Worm (Caenorhabditis elegans) whole organism, late embryonic: ENCODE data around the gene npp-23.

Source experiments
- C38D4.7 ChIP-seq: fragments of 200-800 bp; sonication (Bioruptor generic); optimal IDR thresholded peaks from 2 replicates; lab custom pipeline; 2018; ENCODE audit warnings: mild to moderate bottlenecking, missing genetic modification characterization, moderate library complexity, missing compliant biosample characterization
- K02D7.2 ChIP-seq: sonication (generic microtip); optimal IDR thresholded peaks from 2 replicates; lab custom pipeline; 2017; ENCODE audit warnings: mild to moderate bottlenecking, missing genetic modification characterization, missing compliant biosample characterization
- T23F11.4 ChIP-seq: fragments of 200-800 bp; sonication (Bioruptor generic); optimal IDR thresholded peaks from 2 replicates; lab custom pipeline; 2018; ENCODE audit warnings: mild to moderate bottlenecking, missing genetic modification characterization, missing compliant biosample characterization
- ceh-18 ChIP-seq: sonication (generic microtip); optimal IDR thresholded peaks from 2 replicates; lab custom pipeline; 2016; ENCODE audit warnings: missing genetic modification characterization, missing compliant biosample characterization
- ceh-19 ChIP-seq: fragments of 200-800 bp; sonication (Bioruptor generic); optimal IDR thresholded peaks from 2 replicates; lab custom pipeline; 2018; ENCODE audit warnings: mild to moderate bottlenecking, missing genetic modification characterization, missing compliant biosample characterization
- ceh-2 ChIP-seq: sonication (generic microtip); optimal IDR thresholded peaks from 2 replicates; lab custom pipeline; 2016; ENCODE audit warnings: missing genotype, missing genetic modification characterization, missing compliant biosample characterization
- ceh-22 ChIP-seq: sonication (generic microtip); optimal IDR thresholded peaks from 2 replicates; lab custom pipeline; 2017; ENCODE audit warnings: missing biosample characterization, missing genetic modification characterization
- ceh-30 ChIP-seq: fragments of 150-350 bp; optimal IDR thresholded peaks from 2 replicates; lab custom pipeline; 2014; ENCODE audit warnings: missing biosample characterization, missing genetic modification characterization
- ceh-34 ChIP-seq: sonication (generic microtip); optimal IDR thresholded peaks from 2 replicates; lab custom pipeline; 2016; ENCODE audit warnings: mild to moderate bottlenecking, missing genetic modification characterization, missing compliant biosample characterization
- ceh-45 ChIP-seq: fragments of 200-800 bp; sonication (Bioruptor generic); IDR thresholded peaks from 2 replicates; pipeline ENCODE4 v1.3.6; 2022; ENCODE audit warnings: missing genetic modification reagents, missing genetic modification characterization, missing compliant biosample characterization
- ceh-6 ChIP-seq: fragments of 200-800 bp; sonication (Bioruptor generic); optimal IDR thresholded peaks from 2 replicates; lab custom pipeline; 2018; ENCODE audit warnings: mild to moderate bottlenecking, missing genetic modification characterization, missing compliant biosample characterization
- dve-1 ChIP-seq: sonication (generic microtip); optimal IDR thresholded peaks from 2 replicates; lab custom pipeline; 2017; ENCODE audit warnings: antibody characterized with exemption, mild to moderate bottlenecking, missing genetic modification characterization, missing compliant biosample characterization
- elt-2 ChIP-seq: sonication (generic microtip); optimal IDR thresholded peaks from 2 replicates; lab custom pipeline; 2016; ENCODE audit warnings: missing genetic modification reagents, missing genetic modification characterization, missing compliant biosample characterization
- elt-4 ChIP-seq: sonication (generic microtip); optimal IDR thresholded peaks from 2 replicates; lab custom pipeline; 2016; ENCODE audit warnings: missing genetic modification characterization, missing compliant biosample characterization
- ets-4 ChIP-seq: sonication (generic microtip); optimal IDR thresholded peaks from 2 replicates; lab custom pipeline; 2016; ENCODE audit warnings: missing genetic modification characterization, missing compliant biosample characterization
- eyg-1 ChIP-seq: sonication (generic microtip); optimal IDR thresholded peaks from 2 replicates; lab custom pipeline; 2016; ENCODE audit warnings: missing genotype, missing genetic modification characterization, missing compliant biosample characterization
- fkh-10 ChIP-seq: fragments of 150-350 bp; optimal IDR thresholded peaks from 2 replicates; lab custom pipeline; 2014; ENCODE audit warnings: missing biosample characterization, missing genetic modification reagents, missing genetic modification characterization
- fkh-6 ChIP-seq: sonication (generic microtip); optimal IDR thresholded peaks from 2 replicates; lab custom pipeline; 2016; ENCODE audit warnings: missing genetic modification characterization, missing compliant biosample characterization
- hlh-13 ChIP-seq: fragments of 200-800 bp; sonication (Bioruptor generic); optimal IDR thresholded peaks from 2 replicates; lab custom pipeline; 2018; ENCODE audit warnings: mild to moderate bottlenecking, missing genetic modification characterization, missing compliant biosample characterization
- hlh-15 ChIP-seq: sonication (generic microtip); optimal IDR thresholded peaks from 2 replicates; lab custom pipeline; 2016; ENCODE audit warnings: missing genetic modification characterization, missing compliant biosample characterization
- hlh-8 ChIP-seq: sonication (generic microtip); optimal IDR thresholded peaks from 2 replicates; lab custom pipeline; 2016; ENCODE audit warnings: missing genotype, missing genetic modification characterization, missing compliant biosample characterization
- lim-6 ChIP-seq: sonication (generic microtip); optimal IDR thresholded peaks from 2 replicates; lab custom pipeline; 2016; ENCODE audit warnings: missing genetic modification characterization, missing compliant biosample characterization
- lin-11 ChIP-seq: fragments of 200-800 bp; sonication (Bioruptor generic); optimal IDR thresholded peaks from 2 replicates; lab custom pipeline; 2018; ENCODE audit warnings: mild to moderate bottlenecking, missing genetic modification characterization, missing compliant biosample characterization
- npax-4 ChIP-seq: sonication (generic microtip); optimal IDR thresholded peaks from 2 replicates; lab custom pipeline; 2016; ENCODE audit warnings: missing genetic modification characterization, missing compliant biosample characterization
- pqm-1 ChIP-seq: sonication (generic microtip); optimal IDR thresholded peaks from 2 replicates; lab custom pipeline; 2016; ENCODE audit warnings: missing genetic modification characterization, missing compliant biosample characterization
- rnt-1 ChIP-seq: sonication (generic microtip); optimal IDR thresholded peaks from 2 replicates; lab custom pipeline; 2016; ENCODE audit warnings: missing genetic modification characterization, missing compliant biosample characterization
- sox-2 ChIP-seq: fragments of 200-800 bp; sonication (Bioruptor generic); IDR thresholded peaks from 2 replicates; pipeline ENCODE4 v1.3.6; 2022; ENCODE audit warnings: missing genetic modification reagents, missing genetic modification characterization, missing compliant biosample characterization
- tbx-2 ChIP-seq: sonication (generic microtip); optimal IDR thresholded peaks from 2 replicates; lab custom pipeline; 2016; ENCODE audit warnings: missing genetic modification characterization, missing compliant biosample characterization
- tbx-7 ChIP-seq: sonication (generic microtip); optimal IDR thresholded peaks from 2 replicates; lab custom pipeline; 2016; ENCODE audit warnings: missing genotype, missing genetic modification characterization, missing compliant biosample characterization
- unc-55 ChIP-seq: sonication (generic microtip); optimal IDR thresholded peaks from 2 replicates; lab custom pipeline; 2017; ENCODE audit warnings: missing biosample characterization, missing genetic modification reagents, missing genetic modification characterization

npp-23 gene

DNA sequence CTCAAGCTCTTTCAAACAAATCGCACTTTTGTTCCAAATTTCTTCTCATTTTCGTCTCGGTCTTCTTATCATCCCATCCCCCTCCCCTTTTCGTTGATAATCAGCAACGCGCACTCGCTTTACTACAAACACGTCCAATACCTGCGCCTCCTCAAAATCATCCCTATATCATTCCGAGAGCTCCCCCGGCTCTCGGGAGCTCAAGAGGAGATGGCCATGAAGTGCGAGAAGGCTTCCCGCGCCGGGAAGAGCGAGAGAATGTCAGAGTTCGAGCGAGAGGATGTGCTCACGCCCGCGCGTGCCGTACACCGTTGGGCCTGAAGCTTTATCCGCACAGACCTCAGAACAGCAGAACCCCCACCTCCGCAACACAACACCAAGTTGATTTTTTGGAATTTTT lies 18.7 kb downstream of the npp-23 start:
- peak; percentile 75 for TF ChIP-seq ceh-18 (tag; lab: Kevin White, UChicago)
- peak; percentile 24 for TF ChIP-seq tbx-2
- TF ChIP-seq elt-4: no peak
- TF ChIP-seq rnt-1 (tag; lab: Kevin White, UChicago): peak; percentile 5

DNA sequence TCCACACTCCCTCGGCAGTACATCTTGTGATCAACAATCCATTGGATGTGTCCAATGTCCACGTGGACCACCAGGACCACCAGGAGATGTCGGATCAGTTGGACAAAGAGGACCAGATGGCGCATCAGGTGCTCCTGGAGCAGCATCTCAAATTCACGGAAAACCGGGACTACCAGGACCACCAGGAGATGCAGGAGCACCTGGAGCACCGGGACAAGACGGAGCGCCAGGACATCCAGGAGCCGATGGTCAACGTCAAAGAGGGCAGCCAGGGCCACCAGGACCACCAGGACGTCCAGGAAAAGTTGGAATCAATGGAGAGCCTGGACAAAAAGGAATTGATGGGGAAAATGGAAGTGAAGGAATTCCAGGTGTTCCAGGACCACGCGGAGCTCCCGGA lies 20.5 kb downstream of the npp-23 start:
- no peak for TF ChIP-seq ceh-45 (GFP tag; lab: Robert Waterston, UW)
- no peak for TF ChIP-seq ceh-19 (GFP tag; lab: Kevin White, UChicago)
- no peak for TF ChIP-seq fkh-6 (tag; lab: Kevin White, UChicago)
- no peak for TF ChIP-seq lin-11 (tag; lab: Kevin White, UChicago)
- no peak for TF ChIP-seq lim-6 (tag; lab: Kevin White, UChicago)
- TF ChIP-seq ets-4 (tag; lab: Kevin White, UChicago): no peak
- no peak for TF ChIP-seq T23F11.4
- no peak for TF ChIP-seq hlh-8 (tag; lab: Kevin White, UChicago)
- no peak for TF ChIP-seq ceh-34 (tag; lab: Kevin White, UChicago)
- no peak for TF ChIP-seq sox-2 (GFP tag; lab: Robert Waterston, UW)

DNA sequence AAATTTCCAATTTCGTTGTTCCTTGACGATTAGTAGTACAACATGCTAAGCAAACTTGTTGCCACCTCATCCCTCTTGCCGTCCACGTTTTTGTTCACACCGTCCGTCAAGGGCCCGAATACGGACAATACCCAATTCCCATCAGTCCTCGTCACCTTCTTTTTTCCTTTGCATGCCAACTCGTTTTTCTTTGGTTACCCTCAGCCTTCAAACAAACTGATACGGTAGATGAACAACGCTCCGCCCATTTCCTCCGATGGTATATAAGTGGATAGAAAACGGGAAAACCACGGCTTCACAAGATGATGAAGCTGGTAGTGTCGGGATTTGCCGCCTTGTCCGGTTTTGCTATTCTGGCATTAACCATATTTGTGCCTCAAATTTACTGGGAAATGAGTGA lies 21.6 kb downstream of the npp-23 start, which contains the start of gene col-118:
Gene col-118, plus strand, starts transcription at position 301 of the 400 bp plus-strand sequence.
- no peak for TF ChIP-seq elt-2 (tag; lab: Kevin White, UChicago)
- no peak for TF ChIP-seq ceh-22 (tag; lab: Kevin White, UChicago)
- TF ChIP-seq tbx-7 (tag; lab: Kevin White, UChicago): no peak
- no peak for TF ChIP-seq ceh-6 (GFP tag; lab: Kevin White, UChicago)
- no peak for TF ChIP-seq unc-55 (GFP tag; lab: Kevin White, UChicago)
- no peak for TF ChIP-seq npax-4 (tag; lab: Kevin White, UChicago)
- TF ChIP-seq hlh-15 (tag; lab: Kevin White, UChicago): no peak

DNA sequence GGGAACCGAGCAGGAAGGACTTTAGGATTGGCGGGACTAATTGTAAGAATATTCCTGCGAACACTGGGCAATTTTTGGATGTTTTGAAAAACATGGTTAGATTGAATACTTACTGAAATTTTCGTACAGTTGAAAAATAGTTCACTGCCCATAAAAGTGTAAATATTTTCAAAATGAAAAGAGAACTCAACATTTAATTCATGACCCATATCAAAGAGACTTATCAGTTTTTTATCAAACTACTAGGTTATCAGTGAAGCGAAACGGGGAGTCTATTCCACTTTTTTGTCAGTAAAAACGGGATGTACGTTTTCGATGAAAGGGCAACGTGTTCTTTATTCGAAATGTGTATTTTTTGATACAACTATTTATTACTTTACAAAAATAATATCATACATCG lies 23.6 kb downstream of the npp-23 start:
- no peak for TF ChIP-seq eyg-1 (tag; lab: Kevin White, UChicago)
- TF ChIP-seq C38D4.7 (GFP tag; lab: Kevin White, UChicago): no peak
- TF ChIP-seq elt-2 (tag; lab: Kevin White, UChicago): peak; percentile 59
- no peak for TF ChIP-seq dve-1 (tag; lab: Kevin White, UChicago)
- TF ChIP-seq fkh-10 (GFP tag; lab: Kevin White, UChicago): no peak
- TF ChIP-seq lim-6 (tag; lab: Kevin White, UChicago): no peak

DNA sequence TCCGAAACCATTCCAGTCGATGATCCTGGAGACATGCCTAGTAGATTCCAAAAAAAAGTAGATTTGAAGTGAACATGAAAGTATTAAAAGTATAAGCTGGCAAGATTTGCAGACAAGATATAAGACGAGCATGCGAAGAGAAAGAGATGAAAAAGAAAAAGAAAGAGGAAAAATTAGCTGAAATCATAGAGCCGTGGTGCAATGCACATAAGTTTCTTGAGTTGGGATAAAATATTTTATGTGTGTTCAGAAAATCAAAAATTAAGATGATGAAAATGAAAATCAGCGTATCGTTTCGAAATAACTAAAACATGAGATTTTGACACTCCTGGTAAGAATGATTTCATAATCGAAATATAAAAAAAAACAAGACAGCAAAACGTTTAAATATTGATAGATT lies 25.0 kb downstream of the npp-23 start, which contains the start of gene T11B7.2:
Gene T11B7.2, minus strand, starts transcription at position 101 of the 400 bp plus-strand sequence.
- no peak for TF ChIP-seq ceh-30 (tag; lab: Kevin White, UChicago)
- no peak for TF ChIP-seq ets-4 (tag; lab: Kevin White, UChicago)
- TF ChIP-seq, all 69 proteins: peak for 0

DNA sequence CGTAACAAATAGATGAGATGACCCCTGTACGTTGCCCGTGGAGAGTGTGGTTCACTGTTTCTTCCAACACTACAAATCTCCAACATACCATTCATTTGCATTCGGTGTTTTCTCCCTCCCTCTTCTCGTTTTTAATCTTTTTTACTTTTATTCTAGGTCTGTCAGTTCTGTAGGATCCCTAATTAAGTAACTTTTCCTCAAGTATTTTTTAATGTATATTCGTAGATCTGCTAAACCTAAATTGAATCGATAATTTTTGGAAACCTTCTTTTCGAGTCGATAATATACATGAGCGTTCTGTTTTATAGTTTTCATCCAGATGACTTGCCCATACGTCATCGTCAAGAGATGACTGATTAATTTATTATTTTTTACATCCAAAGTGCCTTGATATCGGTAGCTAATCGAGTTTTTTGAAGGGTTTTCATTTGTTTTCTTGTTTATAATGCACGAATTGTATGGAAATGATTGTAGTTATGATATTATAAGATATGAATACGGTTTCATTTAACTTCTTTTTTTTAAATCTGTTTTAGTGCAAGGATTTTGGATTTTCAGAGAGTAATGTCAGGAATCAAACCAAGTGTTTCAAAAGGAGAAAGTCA lies 29.2 kb downstream of the npp-23 start, which contains the start of the genes T28C6.11 and T11B7.1:
Gene T28C6.11, minus strand, starts transcription at position 101 of the 605 bp plus-strand sequence.
Gene T11B7.1, plus strand, starts transcription at position 555 of the 605 bp plus-strand sequence.
- TF ChIP-seq npax-4 (tag; lab: Kevin White, UChicago): no peak
- TF ChIP-seq lim-6 (tag; lab: Kevin White, UChicago): no peak
- TF ChIP-seq hlh-13 (GFP tag; lab: Kevin White, UChicago): no peak
- no peak for TF ChIP-seq ceh-2 (tag; lab: Kevin White, UChicago)
- TF ChIP-seq pqm-1 (tag; lab: Kevin White, UChicago): no peak
- no peak for TF ChIP-seq elt-4
- TF ChIP-seq K02D7.2 (tag; lab: Kevin White, UChicago): no peak
